Worm (Caenorhabditis elegans) whole organism, midembryonic: ENCODE measurements around the gene cpt-3.
"Not testable (repeated sequence)": the region's sequence is repeated elsewhere in the genome, so short reads cannot be mapped to it uniquely, and the experiment has no call there.

ENCODE experiments used
- T22C8.4 ChIP-seq: fragments of 200-800 bp; sonication (Bioruptor generic); IDR thresholded peaks from 2 replicates; pipeline ENCODE4 v1.3.6; 2022; ENCODE audit warnings: missing genetic modification characterization, missing compliant biosample characterization
- cog-1 ChIP-seq: sonication (generic microtip); optimal IDR thresholded peaks from 2 replicates; lab custom pipeline; 2016; ENCODE audit warnings: missing genetic modification characterization, missing compliant biosample characterization
- flt-1 ChIP-seq: fragments of 200-800 bp; sonication (Bioruptor generic); IDR thresholded peaks from 2 replicates; pipeline ENCODE4 v1.3.6; 2022; ENCODE audit warnings: missing genetic modification characterization, missing compliant biosample characterization
- klf-2 ChIP-seq: fragments of 200-800 bp; sonication (Bioruptor generic); conservative IDR thresholded peaks from 2 replicates; pipeline ENCODE4 v1.3.6; 2022; ENCODE audit warnings: missing genetic modification reagents, missing genetic modification characterization, missing compliant biosample characterization
- med-1 ChIP-seq: sonication (generic microtip); optimal IDR thresholded peaks from 2 replicates; lab custom pipeline; 2017; ENCODE audit warnings: missing genetic modification characterization, mild to moderate bottlenecking, missing compliant biosample characterization, antibody characterized with exemption, missing genetic modification reagents; ENCODE audit not compliant: insufficient read depth
- ref-1 ChIP-seq: fragments of 200-800 bp; sonication (Bioruptor generic); conservative IDR thresholded peaks from 2 replicates; pipeline ENCODE4 v1.3.6; 2022; ENCODE audit warnings: missing genetic modification reagents, missing genetic modification characterization, missing compliant biosample characterization
- tab-1 ChIP-seq: fragments of 200-800 bp; sonication (Bioruptor generic); IDR thresholded peaks from 2 replicates; pipeline ENCODE4 v1.3.6; 2022; ENCODE audit warnings: missing genetic modification characterization, missing compliant biosample characterization
- ztf-23 ChIP-seq: fragments of 200-800 bp; sonication (Bioruptor generic); IDR thresholded peaks from 2 replicates; pipeline ENCODE4 v1.3.6; 2022; ENCODE audit warnings: missing genetic modification reagents, missing genetic modification characterization, missing compliant biosample characterization
- ztf-29 ChIP-seq: fragments of 200-800 bp; sonication (Bioruptor generic); IDR thresholded peaks from 2 replicates; pipeline ENCODE4 v1.3.6; 2022; ENCODE audit warnings: missing genetic modification reagents, missing genetic modification characterization, missing compliant biosample characterization

cpt-3 gene

DNA sequence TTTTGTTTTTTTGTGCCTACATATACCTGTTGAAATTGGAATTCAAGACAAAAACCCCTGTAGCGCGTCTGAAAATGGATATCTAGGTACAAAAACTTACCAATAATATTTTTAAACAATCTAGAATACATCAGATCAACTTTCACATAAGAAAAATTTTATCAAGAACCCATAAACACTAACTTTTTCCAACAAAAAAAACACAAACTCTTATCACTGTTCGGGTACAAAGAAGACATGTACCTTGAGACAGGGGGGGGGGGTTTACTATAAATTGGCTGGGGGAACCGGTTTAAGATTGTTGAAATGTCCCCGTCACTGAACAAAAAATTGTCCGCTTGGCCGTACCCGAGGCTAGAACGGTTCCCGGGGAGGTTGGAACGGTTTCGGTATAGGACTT lies at the start of gene cpt-3:
TSS of gene cpt-3 (plus strand) at position 301 of the 400 bp plus-strand sequence.
- TF ChIP-seq klf-2 (GFP tag; lab: Robert Waterston, UW); med-1 (GFP tag; lab: Kevin White, UChicago); cog-1: not testable (repeated sequence)

ce11 chrIII:2047907-2048306 lies 34.7 kb upstream of the cpt-3 start, which contains the start of gene dpy-1:
TSS of gene dpy-1 (minus strand) at chrIII:2048007.
- TF ChIP-seq flt-1 (GFP tag; lab: Robert Waterston, UW) (no peak), klf-2 (GFP tag; lab: Robert Waterston, UW) (no peak), T22C8.4 (GFP tag; lab: Robert Waterston, UW) (no peak), ztf-29 (GFP tag; lab: Robert Waterston, UW) (no peak), cog-1 (no peak), med-1 (GFP tag; lab: Kevin White, UChicago) (no peak), ref-1 (GFP tag; lab: Robert Waterston, UW) (no peak), ztf-23 (GFP tag; lab: Robert Waterston, UW) (no peak), tab-1 (GFP tag; lab: Robert Waterston, UW) (no peak)

DNA sequence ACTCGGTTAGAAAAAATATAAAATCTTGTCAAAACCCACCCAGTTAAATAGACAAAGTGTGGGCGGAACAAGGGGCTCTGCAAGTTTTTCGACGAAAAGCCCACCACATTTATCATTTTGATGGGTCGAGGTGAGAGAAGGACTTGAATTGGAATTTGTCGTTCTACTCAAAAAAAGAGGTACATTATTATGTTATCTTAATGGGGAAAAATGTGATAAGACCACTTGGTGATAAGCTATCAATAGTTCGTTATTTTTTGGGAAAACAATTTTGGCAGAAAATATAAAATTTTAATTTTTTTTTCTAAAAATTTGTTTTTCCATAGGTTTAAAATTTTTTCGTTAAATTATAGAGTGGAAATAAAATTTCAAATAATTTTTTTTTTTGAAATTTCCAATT lies 32.8 kb upstream of the cpt-3 start:
- no peak for TF ChIP-seq ref-1 (GFP tag; lab: Robert Waterston, UW)
- no peak for TF ChIP-seq T22C8.4 (GFP tag; lab: Robert Waterston, UW)
- TF ChIP-seq flt-1 (GFP tag; lab: Robert Waterston, UW), result no peak
- no peak for TF ChIP-seq tab-1 (GFP tag; lab: Robert Waterston, UW)
- TF ChIP-seq cog-1, result no peak
- TF ChIP-seq klf-2 (GFP tag; lab: Robert Waterston, UW), result no peak
- no peak for TF ChIP-seq ztf-23 (GFP tag; lab: Robert Waterston, UW)
- no peak for TF ChIP-seq med-1 (GFP tag; lab: Kevin White, UChicago)
- no peak for TF ChIP-seq ztf-29 (GFP tag; lab: Robert Waterston, UW)

DNA sequence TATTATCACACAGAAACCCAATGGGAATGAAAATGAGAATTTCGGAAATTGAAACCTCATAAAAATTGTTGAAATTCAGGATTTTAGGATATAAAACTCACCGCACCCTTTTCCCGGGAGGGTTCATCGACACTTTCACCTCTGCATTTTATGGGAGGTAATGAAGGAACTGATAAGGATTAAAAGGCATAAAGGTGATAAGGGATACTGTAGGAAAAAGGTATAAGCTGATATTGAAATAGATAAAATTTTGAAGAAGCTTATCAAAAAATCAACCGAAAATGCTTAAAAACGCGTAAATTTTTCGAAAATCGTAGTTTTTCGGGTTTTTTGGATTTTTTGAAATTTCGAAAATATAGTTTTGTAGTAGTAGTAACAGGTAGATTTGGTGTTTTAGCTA lies 32.1 kb upstream of the cpt-3 start:
- TF ChIP-seq klf-2 (GFP tag; lab: Robert Waterston, UW) (no peak), tab-1 (GFP tag; lab: Robert Waterston, UW) (no peak), ref-1 (GFP tag; lab: Robert Waterston, UW) (no peak), med-1 (GFP tag; lab: Kevin White, UChicago) (no peak), cog-1 (no peak), flt-1 (GFP tag; lab: Robert Waterston, UW) (no peak), ztf-23 (GFP tag; lab: Robert Waterston, UW) (no peak), ztf-29 (GFP tag; lab: Robert Waterston, UW) (no peak)

- TF ChIP-seq tab-1 (GFP tag; lab: Robert Waterston, UW) (no peak), flt-1 (GFP tag; lab: Robert Waterston, UW) (no peak), ztf-29 (GFP tag; lab: Robert Waterston, UW) (no peak), med-1 (GFP tag; lab: Kevin White, UChicago) (no peak), ztf-23 (GFP tag; lab: Robert Waterston, UW) (no peak), klf-2 (GFP tag; lab: Robert Waterston, UW) (no peak), T22C8.4 (GFP tag; lab: Robert Waterston, UW) (no peak)
Observed at ce11 chrIII:2053433-2053832, 29.2 kb upstream of the cpt-3 start.

ce11 chrIII:2054084-2054483 lies 28.5 kb upstream of the cpt-3 start, which contains the start of gene M01E10.3:
TSS of gene M01E10.3 (minus strand) at chrIII:2054184.
- TF ChIP-seq T22C8.4 (GFP tag; lab: Robert Waterston, UW) (no peak), tab-1 (GFP tag; lab: Robert Waterston, UW) (no peak), klf-2 (GFP tag; lab: Robert Waterston, UW) (no peak), ref-1 (GFP tag; lab: Robert Waterston, UW) (no peak), ztf-23 (GFP tag; lab: Robert Waterston, UW) (no peak), med-1 (GFP tag; lab: Kevin White, UChicago) (no peak), ztf-29 (GFP tag; lab: Robert Waterston, UW) (no peak), cog-1 (no peak), flt-1 (GFP tag; lab: Robert Waterston, UW) (no peak)

DNA sequence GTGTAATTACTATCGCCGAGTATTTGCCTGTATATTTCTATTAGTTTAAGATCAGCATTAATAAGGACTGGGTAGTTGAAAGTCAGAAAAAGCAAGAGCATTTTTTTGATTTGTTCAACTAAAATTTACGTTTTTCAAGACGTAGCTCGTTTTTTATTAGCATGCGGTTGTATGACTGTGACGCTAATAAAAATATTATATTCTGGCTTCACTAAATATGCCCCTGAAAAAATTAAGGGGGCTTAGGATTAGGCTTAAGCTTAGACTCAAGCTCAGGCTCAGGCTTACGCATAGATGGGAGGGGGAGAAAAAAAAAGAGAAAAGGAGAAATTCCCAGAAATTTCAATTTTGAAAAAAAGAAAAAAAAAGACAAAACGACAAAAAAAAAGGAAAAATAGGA lies 25.0 kb upstream of the cpt-3 start, which contains the start of gene Y39A3A.2:
TSS of gene Y39A3A.2 (minus strand) at position 101 of the 400 bp plus-strand sequence.
- TF ChIP-seq T22C8.4 (GFP tag; lab: Robert Waterston, UW) (no peak), ref-1 (GFP tag; lab: Robert Waterston, UW) (no peak), ztf-29 (GFP tag; lab: Robert Waterston, UW) (no peak), tab-1 (GFP tag; lab: Robert Waterston, UW) (no peak), med-1 (GFP tag; lab: Kevin White, UChicago) (no peak), ztf-23 (GFP tag; lab: Robert Waterston, UW) (no peak), cog-1 (no peak), flt-1 (GFP tag; lab: Robert Waterston, UW) (no peak), klf-2 (GFP tag; lab: Robert Waterston, UW) (no peak)

- TF ChIP-seq T22C8.4 (GFP tag; lab: Robert Waterston, UW) (no peak), klf-2 (GFP tag; lab: Robert Waterston, UW) (no peak)
Observed at ce11 chrIII:2060068-2060467, 22.6 kb upstream of the cpt-3 start.

ce11 chrIII:2060857-2061256 lies 21.8 kb upstream of the cpt-3 start, which contains the start of gene ins-16:
TSS of gene ins-16 (minus strand) at chrIII:2060957.
- TF ChIP-seq cog-1, result no peak
- no peak for TF ChIP-seq T22C8.4 (GFP tag; lab: Robert Waterston, UW)
- no peak for TF ChIP-seq klf-2 (GFP tag; lab: Robert Waterston, UW)
- TF ChIP-seq ztf-29 (GFP tag; lab: Robert Waterston, UW), result no peak
- no peak for TF ChIP-seq med-1 (GFP tag; lab: Kevin White, UChicago)
- no peak for TF ChIP-seq ztf-23 (GFP tag; lab: Robert Waterston, UW)
